Fruit fly (Drosophila melanogaster) Kc167 (cell line): Measurements from ENCODE around the gene CG17928.

ENCODE experiments used
- Myc ChIP-seq: fragments of >200 bp; optimal IDR thresholded peaks from 2 replicates; lab custom pipeline; 2017; ENCODE audit warnings: missing external identifiers
- Sin3A ChIP-seq: fragments of >200 bp; optimal IDR thresholded peaks from 2 replicates; lab custom pipeline; 2018; ENCODE audit warnings: missing external identifiers
- h ChIP-seq: fragments of >200 bp; optimal IDR thresholded peaks from 3 replicates; lab custom pipeline; 2018; ENCODE audit warnings: missing external identifiers
- insv ChIP-seq: fragments of >200 bp; optimal IDR thresholded peaks from 3 replicates; lab custom pipeline; 2018; ENCODE audit warnings: missing external identifiers
- psq ChIP-seq: fragments of >200 bp; optimal IDR thresholded peaks from 2 replicates; lab custom pipeline; 2017; ENCODE audit warnings: missing external identifiers

dm6 chr2L:16819714-16820113 is 28.3 kb downstream of the CG17928 start:
- TF ChIP-seq h (lab: Kevin White, UChicago), result no peak
- TF ChIP-seq psq (lab: Kevin White, UChicago), result no peak
- TF ChIP-seq insv (lab: Kevin White, UChicago), result no peak
- no peak for TF ChIP-seq Myc (lab: Kevin White, UChicago)
- no peak for TF ChIP-seq Sin3A (lab: Kevin White, UChicago)
